Fruit fly (Drosophila melanogaster) whole organism, embryonic: ENCODE measurements around the gene tmod.
A peak's percentile ranks its signal among the peaks of the same experiment; 100 is the strongest.

ENCODE experiments used
- Asciz ChIP-seq: fragments of 200-800 bp; sonication (Bioruptor generic); optimal IDR thresholded peaks from 2 replicates; lab custom pipeline; 2017; ENCODE audit warnings: missing biosample characterization, mild to moderate bottlenecking, missing genetic modification characterization, missing genetic modification reagents
- Bteb2 ChIP-seq: fragments of 200-800 bp; sonication (Bioruptor generic); optimal IDR thresholded peaks from 2 replicates; lab custom pipeline; 2016; ENCODE audit warnings: missing biosample characterization, missing genetic modification characterization
- CG11456 ChIP-seq: fragments of 200-800 bp; sonication (Bioruptor generic); IDR thresholded peaks from 3 replicates; pipeline ENCODE4 v1.3.6; 2022; ENCODE audit warnings: missing biosample characterization, missing genetic modification characterization
- CG11504 ChIP-seq: fragments of 200-800 bp; sonication (Bioruptor generic); optimal IDR thresholded peaks from 3 replicates; lab custom pipeline; 2019; ENCODE audit warnings: missing biosample characterization, mild to moderate bottlenecking, missing genetic modification characterization, moderate library complexity
- CG12155 ChIP-seq: fragments of 200-800 bp; sonication (Bioruptor generic); optimal IDR thresholded peaks from 3 replicates; lab custom pipeline; 2016; ENCODE audit warnings: missing biosample characterization, missing genetic modification characterization
- CG12219 ChIP-seq: fragments of 200-800 bp; sonication (Bioruptor generic); optimal IDR thresholded peaks from 3 replicates; lab custom pipeline; 2018; ENCODE audit warnings: missing biosample characterization, mild to moderate bottlenecking, missing genetic modification characterization
- CG14441 ChIP-seq: fragments of 200-800 bp; sonication (Bioruptor generic); IDR thresholded peaks from 2 replicates; pipeline ENCODE4 v1.3.6; 2022; ENCODE audit warnings: missing biosample characterization, missing genetic modification characterization
- CG14860 ChIP-seq: fragments of 200-800 bp; sonication (Bioruptor generic); IDR thresholded peaks from 3 replicates; pipeline ENCODE4 v1.3.6; 2022; ENCODE audit warnings: missing biosample characterization, missing genetic modification characterization; ENCODE audit not compliant: partially characterized antibody
- CG14965 ChIP-seq: fragments of 200-800 bp; sonication (Bioruptor generic); optimal IDR thresholded peaks from 2 replicates; lab custom pipeline; 2016; ENCODE audit warnings: missing biosample characterization, missing genetic modification characterization, borderline replicate concordance
- CG16779 ChIP-seq: fragments of 200-800 bp; sonication (Bioruptor generic); IDR thresholded peaks from 2 replicates; pipeline ENCODE4 v1.3.6; 2022; ENCODE audit warnings: missing biosample characterization, missing genetic modification characterization
- CG18476 ChIP-seq: fragments of 200-800 bp; sonication (Bioruptor generic); optimal IDR thresholded peaks from 2 replicates; lab custom pipeline; 2016; ENCODE audit warnings: missing biosample characterization, mild to moderate bottlenecking, missing genetic modification characterization
- CG2889 ChIP-seq: fragments of 200-800 bp; sonication (Bioruptor generic); IDR thresholded peaks from 3 replicates; pipeline ENCODE4 v1.3.6; 2022; ENCODE audit warnings: missing biosample characterization, missing genetic modification characterization
- CG3726 ChIP-seq: fragments of 200-800 bp; sonication (Bioruptor generic); IDR thresholded peaks from 3 replicates; pipeline ENCODE4, ENCODE4 v1.3.6; 2022; ENCODE audit warnings: missing biosample characterization, missing genetic modification characterization
- CG6813 ChIP-seq: fragments of 200-800 bp; sonication (Bioruptor generic); optimal IDR thresholded peaks from 2 replicates; lab custom pipeline; 2017; ENCODE audit warnings: missing biosample characterization, missing genetic modification characterization, mild to moderate bottlenecking, moderate library complexity, missing genetic modification reagents
- CG6854 ChIP-seq: fragments of 200-800 bp; sonication (Bioruptor generic); optimal IDR thresholded peaks from 3 replicates; lab custom pipeline; 2017; ENCODE audit warnings: missing biosample characterization, mild to moderate bottlenecking, missing genetic modification characterization
- CG7556 ChIP-seq: fragments of 200-800 bp; sonication (Bioruptor generic); optimal IDR thresholded peaks from 2 replicates; lab custom pipeline; 2017; ENCODE audit warnings: missing biosample characterization, mild to moderate bottlenecking, missing genetic modification characterization
- CG7928 ChIP-seq: fragments of 200-800 bp; sonication (Bioruptor generic); optimal IDR thresholded peaks from 2 replicates; lab custom pipeline; 2017; ENCODE audit warnings: missing biosample characterization, mild to moderate bottlenecking, missing genetic modification characterization
- CG9797 ChIP-seq: fragments of 200-800 bp; sonication (Bioruptor generic); optimal IDR thresholded peaks from 3 replicates; lab custom pipeline; 2018; ENCODE audit warnings: missing biosample characterization, mild to moderate bottlenecking, missing genetic modification characterization
- D19B ChIP-seq: fragments of 200-800 bp; sonication (Bioruptor generic); optimal IDR thresholded peaks from 2 replicates; lab custom pipeline; 2017; ENCODE audit warnings: missing biosample characterization, mild to moderate bottlenecking, missing genetic modification characterization
- Dref ChIP-seq: fragments of 200-800 bp; sonication (Bioruptor generic); IDR thresholded peaks from 2 replicates; pipeline ENCODE4 v1.3.6; 2022; ENCODE audit warnings: missing biosample characterization, missing genetic modification characterization
- Hr39 ChIP-seq: fragments of >200 bp; optimal IDR thresholded peaks from 2 replicates; lab custom pipeline; 2017
- Optix ChIP-seq: fragments of 200-800 bp; sonication (Bioruptor generic); IDR thresholded peaks from 3 replicates; pipeline ENCODE4 v1.3.6; 2022; ENCODE audit warnings: missing biosample characterization, missing genetic modification characterization
- Ptx1 ChIP-seq: fragments of 200-800 bp; sonication (Bioruptor generic); IDR thresholded peaks from 2 replicates; pipeline ENCODE4 v1.3.6; 2022; ENCODE audit warnings: missing biosample characterization, missing genetic modification characterization
- Rx ChIP-seq: fragments of 200-800 bp; sonication (Bioruptor generic); IDR thresholded peaks from 2 replicates; pipeline ENCODE4 v1.3.6; 2022; ENCODE audit warnings: missing biosample characterization, missing genetic modification characterization
- Sry-β ChIP-seq: fragments of 200-800 bp; sonication (Bioruptor generic); optimal IDR thresholded peaks from 2 replicates; lab custom pipeline; 2018; ENCODE audit warnings: missing biosample characterization, mild to moderate bottlenecking, missing genetic modification characterization, moderate library complexity
- Stat92E ChIP-seq, 3 experiments: fragments of >200 bp in 2 of 3; fragments of 200-800 bp in 1 of 3; sonication (Bioruptor generic) in 1 of 3; optimal IDR thresholded peaks; 2 replicates each; lab custom pipeline; 2017 to 2019; ENCODE audit warnings: missing biosample characterization in 3 of 3, missing genetic modification characterization in 3 of 3, mild to moderate bottlenecking in 1 of 3, moderate library complexity in 1 of 3
- amos ChIP-seq: fragments of 200-800 bp; sonication (Bioruptor generic); IDR thresholded peaks from 2 replicates; pipeline ENCODE4 v1.3.6; 2022; ENCODE audit warnings: missing biosample characterization, missing genetic modification characterization; ENCODE audit not compliant: partially characterized antibody
- aop ChIP-seq: fragments of 200-800 bp; sonication (Bioruptor generic); IDR thresholded peaks from 2 replicates; pipeline ENCODE4 v1.3.6; 2022; ENCODE audit warnings: missing biosample characterization, missing genetic modification characterization
- ato ChIP-seq: fragments of 200-800 bp; sonication (Bioruptor generic); IDR thresholded peaks from 2 replicates; pipeline ENCODE4 v1.3.6; 2022; ENCODE audit warnings: missing biosample characterization, missing genetic modification characterization; ENCODE audit not compliant: partially characterized antibody
- br ChIP-seq: fragments of >200 bp; optimal IDR thresholded peaks from 2 replicates; lab custom pipeline; 2017
- chm ChIP-seq: fragments of 200-800 bp; sonication (Bioruptor generic); IDR thresholded peaks from 2 replicates; pipeline ENCODE4 v1.3.6; 2022; ENCODE audit warnings: missing biosample characterization, missing genetic modification characterization
- disco-r ChIP-seq: fragments of 200-800 bp; sonication (Bioruptor generic); optimal IDR thresholded peaks from 2 replicates; lab custom pipeline; 2016; ENCODE audit warnings: missing biosample characterization, missing genetic modification characterization
- en ChIP-seq: fragments of 200-800 bp; sonication (Bioruptor generic); optimal IDR thresholded peaks from 2 replicates; lab custom pipeline; 2016; ENCODE audit warnings: missing biosample characterization, missing genetic modification characterization
- esg ChIP-seq: fragments of 200-800 bp; sonication (Bioruptor generic); conservative IDR thresholded peaks from 2 replicates; pipeline ENCODE4 v1.3.6; 2022; ENCODE audit warnings: missing biosample characterization, missing genetic modification characterization
- gfzf ChIP-seq: fragments of 200-800 bp; sonication (Bioruptor generic); optimal IDR thresholded peaks from 2 replicates; lab custom pipeline; 2016; ENCODE audit warnings: missing biosample characterization, mild to moderate bottlenecking, missing genetic modification characterization, moderate library complexity
- klu ChIP-seq: fragments of 200-800 bp; sonication (Bioruptor generic); IDR thresholded peaks from 2 replicates; pipeline ENCODE4 v1.3.6; 2022; ENCODE audit warnings: missing biosample characterization, missing genetic modification characterization
- lab ChIP-seq: fragments of 200-800 bp; sonication (Bioruptor generic); optimal IDR thresholded peaks from 3 replicates; lab custom pipeline; 2017; ENCODE audit warnings: missing biosample characterization, missing genetic modification characterization, mild to moderate bottlenecking, moderate library complexity, missing genetic modification reagents
- luna ChIP-seq: fragments of 200-800 bp; sonication (Bioruptor generic); optimal IDR thresholded peaks from 2 replicates; lab custom pipeline; 2016; ENCODE audit warnings: missing biosample characterization, missing genetic modification characterization
- peb ChIP-seq: fragments of 200-800 bp; sonication (Bioruptor generic); IDR thresholded peaks from 2 replicates; pipeline ENCODE4 v1.3.6; 2022; ENCODE audit warnings: missing biosample characterization, missing genetic modification characterization
- ranshi ChIP-seq: fragments of 200-800 bp; sonication (Bioruptor generic); IDR thresholded peaks from 2 replicates; pipeline ENCODE4 v1.3.6; 2022; ENCODE audit warnings: missing biosample characterization, missing genetic modification characterization
- sc ChIP-seq, 3 experiments: fragments of >200 bp in 2 of 3; fragments of 200-800 bp in 1 of 3; sonication (Bioruptor generic) in 1 of 3; optimal IDR thresholded peaks; 2 replicates in 2 of 3; 3 replicates in 1 of 3; lab custom pipeline; 2017; ENCODE audit warnings: mild to moderate bottlenecking in 1 of 3, missing biosample characterization in 1 of 3, missing genetic modification characterization in 1 of 3, missing genetic modification reagents in 1 of 3
- shn ChIP-seq: fragments of 200-800 bp; sonication (Bioruptor generic); optimal IDR thresholded peaks from 3 replicates; lab custom pipeline; 2016; ENCODE audit warnings: missing biosample characterization, missing genetic modification characterization
- stc ChIP-seq: fragments of 200-800 bp; sonication (Bioruptor generic); IDR thresholded peaks from 2 replicates; pipeline ENCODE4 v1.3.6; 2022; ENCODE audit warnings: missing biosample characterization, missing genetic modification characterization
- sug ChIP-seq: fragments of 200-800 bp; optimal IDR thresholded peaks from 2 replicates; lab custom pipeline; 2019; ENCODE audit warnings: missing biosample characterization, mild to moderate bottlenecking, missing genetic modification characterization, moderate library complexity
- tna ChIP-seq: fragments of 200-800 bp; sonication (Bioruptor generic); IDR thresholded peaks from 2 replicates; pipeline ENCODE4 v1.3.6; 2022; ENCODE audit warnings: missing biosample characterization, missing genetic modification characterization; ENCODE audit not compliant: partially characterized antibody
- vfl ChIP-seq: fragments of 200-800 bp; sonication (Bioruptor generic); optimal IDR thresholded peaks from 2 replicates; lab custom pipeline; 2016; ENCODE audit warnings: missing biosample characterization, missing genetic modification characterization
- wor ChIP-seq: fragments of 200-800 bp; sonication (Bioruptor generic); IDR thresholded peaks from 2 replicates; pipeline ENCODE4 v1.3.6; 2022; ENCODE audit warnings: missing biosample characterization, missing genetic modification characterization
- yki ChIP-seq: fragments of >200 bp; optimal IDR thresholded peaks from 3 replicates; lab custom pipeline; 2018
- zen ChIP-seq: fragments of 200-800 bp; sonication (Bioruptor generic); optimal IDR thresholded peaks from 3 replicates; lab custom pipeline; 2018; ENCODE audit warnings: missing biosample characterization, mild to moderate bottlenecking, missing genetic modification characterization, moderate library complexity

The tmod gene

dm6 chr3R:30600154-30601009, 68.0 kb downstream of the tmod start (continued):
- TF ChIP-seq chm (GFP tag; lab: Robert Waterston, UW) (peak; percentile 97), Ptx1 (GFP tag; lab: Robert Waterston, UW) (peak; percentile 91), D19B (GFP tag; lab: Kevin White, UChicago) (peak; percentile 72), disco-r (GFP tag; lab: Kevin White, UChicago) (peak; percentile 76), zen (tag; lab: Kevin White, UChicago) (peak; percentile 80), CG9797 (peak; percentile 6), br (lab: Kevin White, UChicago) (no peak), en (GFP tag; lab: Kevin White, UChicago) (peak; percentile 30), klu (GFP tag; lab: Robert Waterston, UW) (peak; percentile 82), CG16779 (GFP tag; lab: Robert Waterston, UW) (peak; percentile 87), Asciz (GFP tag; lab: Kevin White, UChicago) (peak; percentile 86), esg (peak; percentile 88), CG14860 (no peak), CG14965 (GFP tag; lab: Kevin White, UChicago) (peak; percentile 43), shn (GFP tag; lab: Kevin White, UChicago) (peak; percentile 74), CG6854 (GFP tag; lab: Kevin White, UChicago) (peak; percentile 90), sc (optimal IDR thresholded peaks at IDR 0.05; lab: Kevin White, UChicago) (no peak), sc (GFP tag; optimal IDR thresholded peaks at IDR 0.05; lab: Kevin White, UChicago) (peak; percentile 80), ranshi (GFP tag; lab: Robert Waterston, UW) (peak; percentile 93), Optix (peak; percentile 91), vfl (GFP tag; lab: Kevin White, UChicago) (peak; percentile 78), lab (GFP tag; lab: Kevin White, UChicago) (peak; percentile 94), stc (peak; percentile 97), CG2889 (GFP tag; lab: Robert Waterston, UW) (peak; percentile 83), Sry-β (GFP tag; lab: Kevin White, UChicago) (peak; percentile 21), Stat92E (GFP tag; optimal IDR thresholded peaks at IDR 0.05; lab: Kevin White, UChicago) (peak in 1 of 3 experiments; percentile 49), Rx (GFP tag; lab: Robert Waterston, UW) (peak; percentile 86), sug (tag; lab: Kevin White, UChicago) (peak; percentile 75), Hr39 (lab: Kevin White, UChicago) (no peak), wor (GFP tag; lab: Robert Waterston, UW) (peak; percentile 77), CG18476 (GFP tag; lab: Kevin White, UChicago) (peak; percentile 92), CG7928 (GFP tag; lab: Kevin White, UChicago) (peak; percentile 56), CG12155 (peak; percentile 83), CG11504 (tag; lab: Kevin White, UChicago) (peak; percentile 90), CG11456 (peak; percentile 92), Bteb2 (GFP tag; lab: Kevin White, UChicago) (peak; percentile 84), aop (GFP tag; lab: Robert Waterston, UW) (peak; percentile 81), CG3726 (peak; percentile 93), CG12219 (GFP tag; lab: Kevin White, UChicago) (peak; percentile 90), Dref (GFP tag; lab: Robert Waterston, UW) (no peak), ato (no peak), peb (GFP tag; lab: Robert Waterston, UW) (peak; percentile 86), tna (no peak), yki (lab: Kevin White, UChicago) (no peak), CG14441 (GFP tag; lab: Robert Waterston, UW) (peak; percentile 93), CG7556 (GFP tag; lab: Kevin White, UChicago) (peak; percentile 95), CG6813 (GFP tag; lab: Kevin White, UChicago) (peak; percentile 92), gfzf (GFP tag; lab: Kevin White, UChicago) (no peak), luna (GFP tag; lab: Kevin White, UChicago) (peak; percentile 62), amos (peak; percentile 38; the same call in 1 of the 2 replicates)
